Worm (Caenorhabditis elegans) whole organism, midembryonic: Measurements from ENCODE around the gene ceh-74.

Experiments
- T22C8.4 ChIP-seq: fragments of 200-800 bp; sonication (Bioruptor generic); IDR thresholded peaks from 2 replicates; pipeline ENCODE4 v1.3.6; 2022; ENCODE audit warnings: missing genetic modification characterization, missing compliant biosample characterization
- cog-1 ChIP-seq: sonication (generic microtip); optimal IDR thresholded peaks from 2 replicates; lab custom pipeline; 2016; ENCODE audit warnings: missing genetic modification characterization, missing compliant biosample characterization
- flt-1 ChIP-seq: fragments of 200-800 bp; sonication (Bioruptor generic); IDR thresholded peaks from 2 replicates; pipeline ENCODE4 v1.3.6; 2022; ENCODE audit warnings: missing genetic modification characterization, missing compliant biosample characterization
- klf-2 ChIP-seq: fragments of 200-800 bp; sonication (Bioruptor generic); conservative IDR thresholded peaks from 2 replicates; pipeline ENCODE4 v1.3.6; 2022; ENCODE audit warnings: missing genetic modification reagents, missing genetic modification characterization, missing compliant biosample characterization
- ref-1 ChIP-seq: fragments of 200-800 bp; sonication (Bioruptor generic); conservative IDR thresholded peaks from 2 replicates; pipeline ENCODE4 v1.3.6; 2022; ENCODE audit warnings: missing genetic modification reagents, missing genetic modification characterization, missing compliant biosample characterization
- tab-1 ChIP-seq: fragments of 200-800 bp; sonication (Bioruptor generic); IDR thresholded peaks from 2 replicates; pipeline ENCODE4 v1.3.6; 2022; ENCODE audit warnings: missing genetic modification characterization, missing compliant biosample characterization

ce11 chrV:14177657-14178129, at the start of gene ceh-74:
- TF ChIP-seq flt-1 (GFP tag; lab: Robert Waterston, UW) (no peak), T22C8.4 (GFP tag; lab: Robert Waterston, UW) (no peak), ref-1 (GFP tag; lab: Robert Waterston, UW) (no peak), tab-1 (GFP tag; lab: Robert Waterston, UW) (no peak), klf-2 (no peak), cog-1 (no peak)
